Worm (Caenorhabditis elegans): Measurements from ENCODE around the gene B0353.1.
A peak's percentile ranks its signal among the peaks of the same experiment; 100 is the strongest.

The B0353.1 gene

ce11 chrIII:535266-536107, 20.3 kb upstream of the B0353.1 start (continued):
- TF ChIP-seq pbrm-1 (GFP tag; IDR thresholded peaks at IDR 0.05), result peak; percentile 59
- no peak for TF ChIP-seq attf-5 (GFP tag; optimal IDR thresholded peaks at IDR 0.05)
- peak; percentile 29; the same call in 1 of the 2 replicates for TF ChIP-seq rcor-1 (GFP tag; IDR thresholded peaks at IDR 0.05)
- TF ChIP-seq hrde-1 (tag; optimal IDR thresholded peaks at IDR 0.05; ENCODE audit: borderline replicate concordance), result no peak
- no peak for TF ChIP-seq madf-6 (GFP tag; IDR thresholded peaks at IDR 0.05)
- no peak for TF ChIP-seq repo-1 (tag; optimal IDR thresholded peaks at IDR 0.05)
- no peak for TF ChIP-seq xnd-1 (tag; optimal IDR thresholded peaks at IDR 0.05)
- TF ChIP-seq F39B2.1 (GFP tag; IDR thresholded peaks at IDR 0.05), result no peak
- TF ChIP-seq nfya-1 (tag; optimal IDR thresholded peaks at IDR 0.05; ENCODE audit: borderline replicate concordance, insufficient read depth), result no peak
- peak; percentile 67 for TF ChIP-seq madf-10 (tag; optimal IDR thresholded peaks at IDR 0.05)
- no peak for TF ChIP-seq K12H6.12 (tag; optimal IDR thresholded peaks at IDR 0.05)
- peak in 1 of 2 experiments; percentile 15 for TF ChIP-seq rec-8 (tag; optimal IDR thresholded peaks at IDR 0.05)
- no peak for TF ChIP-seq ceh-27 (GFP tag; optimal IDR thresholded peaks at IDR 0.05)
- TF ChIP-seq zfh-2 (GFP tag; conservative IDR thresholded peaks at IDR 0.05), result peak; percentile 49; the same call in 1 of the 2 replicates
- TF ChIP-seq lsl-1 (GFP tag; optimal IDR thresholded peaks at IDR 0.05), result no peak
- TF ChIP-seq athp-1 (tag; optimal IDR thresholded peaks at IDR 0.05), result no peak
- TF ChIP-seq Y56A3A.18 (GFP tag; IDR thresholded peaks at IDR 0.05), result no peak
- peak; percentile 73 for TF ChIP-seq ztf-18 (tag; optimal IDR thresholded peaks at IDR 0.05)
- no peak for TF ChIP-seq K11D2.4 (GFP tag; IDR thresholded peaks at IDR 0.05)
- TF ChIP-seq hmg-20 (GFP tag; IDR thresholded peaks at IDR 0.05), result no peak
- no peak for TF ChIP-seq nhr-27 (tag; optimal IDR thresholded peaks at IDR 0.05)
- TF ChIP-seq pha-4 (tag; optimal IDR thresholded peaks at IDR 0.05), result no peak
- no peak for TF ChIP-seq akir-1 (GFP tag; optimal IDR thresholded peaks at IDR 0.05)
- TF ChIP-seq lin-54 (GFP tag; optimal IDR thresholded peaks at IDR 0.05), result peak; percentile 12
- TF ChIP-seq T07F8.4 (tag; optimal IDR thresholded peaks at IDR 0.05), result peak; percentile 43
- no peak for TF ChIP-seq bed-2 (GFP tag; IDR thresholded peaks at IDR 0.05)
- TF ChIP-seq C06A6.2 (GFP tag; conservative IDR thresholded peaks at IDR 0.05), result no peak
- no peak for TF ChIP-seq nhr-120 (GFP tag; IDR thresholded peaks at IDR 0.05)
- TF ChIP-seq efl-1 (GFP tag; optimal IDR thresholded peaks at IDR 0.05), result no peak
- no peak for TF ChIP-seq F55B11.4 (tag; optimal IDR thresholded peaks at IDR 0.05; ENCODE audit: borderline replicate concordance, insufficient read depth)
- TF ChIP-seq dpff-1 (tag; optimal IDR thresholded peaks at IDR 0.05), result no peak
- TF ChIP-seq ets-4 (GFP tag; optimal IDR thresholded peaks at IDR 0.05), result no peak
- peak; percentile 43; the same call in 1 of the 2 replicates for TF ChIP-seq ekl-4 (GFP tag; IDR thresholded peaks at IDR 0.05)
- no peak for TF ChIP-seq B0035.1 (tag; optimal IDR thresholded peaks at IDR 0.05)
- TF ChIP-seq ztf-22 (GFP tag; optimal IDR thresholded peaks at IDR 0.05), result no peak
- no peak for TF ChIP-seq ceh-79 (tag; optimal IDR thresholded peaks at IDR 0.05)
- no peak for TF ChIP-seq ztf-28 (GFP tag; IDR thresholded peaks at IDR 0.05)
- peak; percentile 69 for TF ChIP-seq B0336.3 (GFP tag; IDR thresholded peaks at IDR 0.05)
- TF ChIP-seq D2030.7 (GFP tag; IDR thresholded peaks at IDR 0.05), result 0 out of 2 replicates have a peak, but pooled peaks have one; percentile 29
- no peak for TF ChIP-seq snpc-3.4 (tag; optimal IDR thresholded peaks at IDR 0.05)
- no peak for TF ChIP-seq F49E8.2 (tag; optimal IDR thresholded peaks at IDR 0.05; ENCODE audit: insufficient read depth)
- no peak for TF ChIP-seq aptf-3 (GFP tag; IDR thresholded peaks at IDR 0.05)
- TF ChIP-seq cebp-2 (GFP tag; IDR thresholded peaks at IDR 0.05), result no peak
- peak; percentile 9 for TF ChIP-seq mxl-1 (tag; optimal IDR thresholded peaks at IDR 0.05)
- peak; percentile 85 for TF ChIP-seq hmg-1.2 (GFP tag; IDR thresholded peaks at IDR 0.05)
- TF ChIP-seq C17E4.6 (GFP tag; IDR thresholded peaks at IDR 0.05), result no peak
- TF ChIP-seq madf-3 (GFP tag; IDR thresholded peaks at IDR 0.05), result no peak

Measured in whole organism, young adult.